Worm (Caenorhabditis elegans) whole organism, mixed stage, embryonic: Measurements from ENCODE around the gene T04C12.1.

Experiments
- mep-1 ChIP-seq: fragments of 150-350 bp; optimal IDR thresholded peaks from 2 replicates; lab custom pipeline; 2017; ENCODE audit warnings: missing biosample characterization, missing genetic modification reagents, missing genetic modification characterization, inconsistent platforms
- nhr-237 ChIP-seq: fragments of 150-350 bp; optimal IDR thresholded peaks from 2 replicates; lab custom pipeline; 2014; ENCODE audit warnings: missing biosample characterization, missing genetic modification characterization
- unc-62 ChIP-seq: fragments of 150-350 bp; optimal IDR thresholded peaks from 2 replicates; lab custom pipeline; 2014; ENCODE audit warnings: missing biosample characterization, missing genetic modification reagents, missing genetic modification characterization
- ztf-11 ChIP-seq: fragments of 150-350 bp; optimal IDR thresholded peaks from 2 replicates; lab custom pipeline; 2014; ENCODE audit warnings: missing biosample characterization, missing genetic modification characterization

DNA sequence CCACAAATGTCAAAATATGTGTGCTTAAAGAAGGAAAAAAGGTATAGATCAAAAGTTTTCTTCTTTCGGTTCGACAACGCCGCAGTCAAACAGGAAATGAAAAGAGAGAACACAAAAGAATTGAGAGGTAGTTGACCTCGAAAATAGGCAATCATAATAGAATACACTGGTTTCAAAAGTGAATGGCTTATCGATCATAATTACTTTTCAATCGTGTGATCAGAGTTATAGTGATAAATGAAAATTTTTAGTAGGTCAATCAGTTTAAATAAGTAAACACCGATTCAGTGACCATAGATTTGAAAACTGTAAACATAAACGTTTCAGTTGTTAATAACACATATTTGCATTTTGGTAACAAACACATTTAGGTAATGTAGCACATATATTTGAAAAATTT is 11.3 kb upstream of the T04C12.1 start:
- TF ChIP-seq nhr-237 (tag; lab: Kevin White, UChicago), result no peak
- TF ChIP-seq ztf-11 (tag; lab: Kevin White, UChicago), result no peak
- TF ChIP-seq mep-1 (tag; lab: Kevin White, UChicago), result no peak
- no peak for TF ChIP-seq unc-62
